Worm (Caenorhabditis elegans) whole organism, L1 larva: Measurements from ENCODE around the gene K09D9.14.

Source experiments
- ama-1 ChIP-seq: fragments of 150-350 bp; optimal IDR thresholded peaks from 2 replicates; lab custom pipeline; 2014
- blmp-1 ChIP-seq: fragments of 150-350 bp; optimal IDR thresholded peaks from 2 replicates; lab custom pipeline; 2014; ENCODE audit warnings: missing biosample characterization, missing genetic modification characterization
- elt-2 ChIP-seq: sonication (generic microtip); optimal IDR thresholded peaks from 2 replicates; lab custom pipeline; 2016; ENCODE audit warnings: missing genetic modification characterization, mild to moderate bottlenecking, inconsistent platforms, missing compliant biosample characterization, missing genetic modification reagents
- fkh-10 ChIP-seq: sonication (generic microtip); optimal IDR thresholded peaks from 2 replicates; lab custom pipeline; 2017; ENCODE audit warnings: missing biosample characterization, missing genetic modification reagents, missing genetic modification characterization
- fos-1 ChIP-seq: fragments of 150-350 bp; optimal IDR thresholded peaks from 2 replicates; lab custom pipeline; 2014; ENCODE audit warnings: missing biosample characterization, missing genetic modification characterization
- lin-13 ChIP-seq: fragments of 150-350 bp; optimal IDR thresholded peaks from 2 replicates; lab custom pipeline; 2014; ENCODE audit warnings: missing biosample characterization, missing genetic modification reagents, missing genetic modification characterization
- lin-39 ChIP-seq: fragments of 150-350 bp; optimal IDR thresholded peaks from 2 replicates; lab custom pipeline; 2014; ENCODE audit warnings: missing biosample characterization, missing genetic modification reagents, missing genetic modification characterization
- mdl-1 ChIP-seq, 2 experiments: fragments of 150-350 bp; optimal IDR thresholded peaks; 2 replicates each; lab custom pipeline; 2014 to 2017; ENCODE audit warnings: missing biosample characterization in 2 of 2, missing genetic modification characterization in 2 of 2, inconsistent platforms in 1 of 2
- nhr-11 ChIP-seq: fragments of 150-350 bp; optimal IDR thresholded peaks from 2 replicates; lab custom pipeline; 2014; ENCODE audit warnings: missing biosample characterization, missing genetic modification characterization
- nhr-237 ChIP-seq: fragments of 150-350 bp; optimal IDR thresholded peaks from 2 replicates; lab custom pipeline; 2014; ENCODE audit warnings: missing biosample characterization, missing genetic modification characterization
- nhr-28 ChIP-seq: fragments of 150-350 bp; optimal IDR thresholded peaks from 2 replicates; lab custom pipeline; 2014; ENCODE audit warnings: missing biosample characterization, missing genetic modification characterization
- snu-23 ChIP-seq: sonication (generic microtip); optimal IDR thresholded peaks from 2 replicates; lab custom pipeline; 2016; ENCODE audit warnings: missing genetic modification characterization, missing compliant biosample characterization
- zag-1 ChIP-seq: fragments of 150-350 bp; optimal IDR thresholded peaks from 2 replicates; lab custom pipeline; 2014; ENCODE audit warnings: missing biosample characterization, missing genetic modification characterization

DNA sequence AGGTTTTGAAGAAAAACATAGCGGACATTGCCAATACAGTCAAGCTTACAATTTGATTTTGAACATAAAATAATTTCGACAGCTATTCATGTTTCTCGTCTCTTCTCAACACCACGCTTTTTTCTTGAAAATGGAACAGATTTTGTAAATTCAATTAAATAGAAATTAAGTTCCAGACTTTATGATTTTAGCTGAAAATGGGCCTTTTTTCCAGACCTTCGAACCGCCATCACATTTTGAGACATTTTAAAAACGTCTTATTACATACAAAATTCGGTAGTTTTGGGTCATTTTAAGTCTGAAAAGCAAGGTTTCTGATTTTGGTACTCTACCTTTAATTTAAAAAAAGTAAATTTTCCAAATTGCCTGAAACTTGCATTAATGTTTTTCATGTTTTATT, 16.4 kb upstream of the K09D9.14 start, which contains the start of gene C49G7.12:
- TF ChIP-seq zag-1 (tag; lab: Kevin White, UChicago) (no peak), fos-1 (tag; lab: Kevin White, UChicago) (no peak), nhr-237 (no peak), elt-2 (no peak), fkh-10 (GFP tag; lab: Kevin White, UChicago) (no peak), lin-13 (GFP tag; lab: Kevin White, UChicago) (no peak), blmp-1 (no peak), lin-39 (tag; lab: Kevin White, UChicago) (no peak), nhr-11 (tag; lab: Kevin White, UChicago) (no peak), nhr-28 (no peak), snu-23 (GFP tag; lab: Kevin White, UChicago) (no peak), ama-1 (lab: Kevin White, UChicago) (no peak), mdl-1 (tag; optimal IDR thresholded peaks at IDR 0.05; lab: Kevin White, UChicago) (no peak)
